Fruit fly (Drosophila melanogaster) S2 (cell line): ENCODE results near the gene CG42654.

Source experiments
- CG8478 ChIP-seq: fragments of >200 bp; optimal IDR thresholded peaks from 2 replicates; lab custom pipeline; 2018
- CTCF ChIP-seq, 2 experiments: fragments of >200 bp; optimal IDR thresholded peaks; 2 replicates each; lab custom pipeline; 2018

DNA sequence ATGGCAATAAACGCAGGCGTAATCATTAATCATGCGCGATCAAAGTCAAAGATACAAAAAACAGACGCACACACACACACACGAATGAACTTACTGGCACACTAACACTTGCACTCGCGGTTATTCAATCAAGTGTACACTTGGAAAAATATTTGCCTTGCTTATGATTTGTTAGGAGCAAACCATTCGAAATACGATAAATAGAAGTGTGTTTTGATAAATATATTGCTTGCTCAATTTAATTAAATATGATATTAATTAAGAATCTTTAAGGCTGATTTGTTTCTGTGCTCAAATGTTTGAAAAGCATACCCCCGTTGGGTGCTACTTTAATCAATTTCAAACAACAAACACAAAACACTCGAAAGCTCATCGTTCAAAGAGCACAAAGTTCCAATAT lies 8.9 kb downstream of the CG42654 start:
- no peak for TF ChIP-seq CTCF (optimal IDR thresholded peaks at IDR 0.05; lab: Kevin White, UChicago)
- no peak for TF ChIP-seq CG8478 (lab: Kevin White, UChicago)
